Worm (Caenorhabditis elegans): Measurements from ENCODE around the gene spot-1.

Gene spot-1

ce11 chrIII:7322018-7322417, 44.9 kb upstream of the spot-1 start (continued):
- no peak for TF ChIP-seq ces-1 (GFP tag; optimal IDR thresholded peaks at IDR 0.05)
- TF ChIP-seq ctbp-1 (GFP tag; IDR thresholded peaks at IDR 0.05): no peak
- peak; percentile 58 for TF ChIP-seq dve-1 (tag; optimal IDR thresholded peaks at IDR 0.05; ENCODE audit: insufficient read depth)
- no peak for TF ChIP-seq lin-13 (GFP tag; optimal IDR thresholded peaks at IDR 0.05)
- peak in 1 of 2 experiments; percentile 62 for TF ChIP-seq unc-62 (GFP tag; optimal IDR thresholded peaks at IDR 0.05 in 1 of 2)
- no peak for TF ChIP-seq unc-62 (tag; optimal IDR thresholded peaks at IDR 0.05)

- TF ChIP-seq zag-1 (tag; optimal IDR thresholded peaks at IDR 0.05) (no peak), ama-1 (optimal IDR thresholded peaks at IDR 0.05) (no peak), F44E2.7 (GFP tag; IDR thresholded peaks at IDR 0.05) (no peak), dpl-1 (GFP tag; optimal IDR thresholded peaks at IDR 0.05) (no peak), lin-29 (GFP tag; IDR thresholded peaks at IDR 0.05) (no peak), mdt-29 (GFP tag; IDR thresholded peaks at IDR 0.05) (no peak), nhr-111 (GFP tag; optimal IDR thresholded peaks at IDR 0.05) (no peak), dmd-8 (GFP tag; IDR thresholded peaks at IDR 0.05) (no peak), ceh-62 (tag; optimal IDR thresholded peaks at IDR 0.05) (no peak), T20F7.1 (GFP tag; optimal IDR thresholded peaks at IDR 0.05) (no peak), ceh-20 (GFP tag; IDR thresholded peaks at IDR 0.05) (no peak), fos-1 (tag; optimal IDR thresholded peaks at IDR 0.05) (no peak), mes-2 (tag; optimal IDR thresholded peaks at IDR 0.05; ENCODE audit: poor library complexity, severe bottlenecking) (no peak), daf-8 (GFP tag; IDR thresholded peaks at IDR 0.05) (no peak), pqm-1 (tag; optimal IDR thresholded peaks at IDR 0.05) (peak; percentile 26), lsy-2 (tag; optimal IDR thresholded peaks at IDR 0.05) (no peak), lir-3 (tag; optimal IDR thresholded peaks at IDR 0.05) (no peak), daf-12 (tag; optimal IDR thresholded peaks at IDR 0.05) (no peak), hlh-11 (tag; optimal IDR thresholded peaks at IDR 0.05) (peak; percentile 8), daf-16 (GFP tag; optimal IDR thresholded peaks at IDR 0.05) (no peak), daf-16 (tag; optimal IDR thresholded peaks at IDR 0.05) (peak; percentile 56), mep-1 (tag; optimal IDR thresholded peaks at IDR 0.05) (no peak), fkh-10 (GFP tag; optimal IDR thresholded peaks at IDR 0.05) (no peak), madf-9 (GFP tag; conservative IDR thresholded peaks at IDR 0.05) (no peak), Y5F2A.4 (GFP tag; optimal IDR thresholded peaks at IDR 0.05) (no peak), nhr-6 (tag; optimal IDR thresholded peaks at IDR 0.05) (no peak)
Observed at ce11 chrIII:7319390-7319789, 42.3 kb upstream of the spot-1 start, which contains the start of gene F56C9.8. Gene F56C9.8, minus strand, starts transcription at chrIII:7319509.

ce11 chrIII:7317354-7317753, 40.3 kb upstream of the spot-1 start:
- TF ChIP-seq unc-62 (GFP tag; optimal IDR thresholded peaks at IDR 0.05 in 1 of 2): peak in 1 of 2 experiments; percentile 53
- no peak for TF ChIP-seq unc-62 (tag; optimal IDR thresholded peaks at IDR 0.05)
- TF ChIP-seq sdz-12 (GFP tag; optimal IDR thresholded peaks at IDR 0.05): no peak
- TF ChIP-seq hlh-30 (tag; optimal IDR thresholded peaks at IDR 0.05; ENCODE audit: insufficient read depth): peak; percentile 23
- no peak for TF ChIP-seq nhr-25 (tag; optimal IDR thresholded peaks at IDR 0.05; ENCODE audit: borderline replicate concordance, insufficient read depth)
- TF ChIP-seq dpl-1 (GFP tag; optimal IDR thresholded peaks at IDR 0.05): no peak
- peak in 1 of 2 experiments; percentile 15 for TF ChIP-seq lsy-2 (tag; optimal IDR thresholded peaks at IDR 0.05)
- TF ChIP-seq zfp-2 (tag; optimal IDR thresholded peaks at IDR 0.05): no peak
- TF ChIP-seq mxl-3 (GFP tag; optimal IDR thresholded peaks at IDR 0.05): no peak
- TF ChIP-seq snpc-4 (tag; optimal IDR thresholded peaks at IDR 0.05): no peak
- TF ChIP-seq pha-4 (GFP tag; IDR thresholded peaks at IDR 0.05): no peak
- peak; percentile 77 for TF ChIP-seq pha-4 (tag; optimal IDR thresholded peaks at IDR 0.05)
- TF ChIP-seq ceh-32 (tag; optimal IDR thresholded peaks at IDR 0.05; ENCODE audit: poor library complexity): no peak
- TF ChIP-seq daf-19 (GFP tag; conservative IDR thresholded peaks at IDR 0.05): no peak
- TF ChIP-seq saeg-2 (GFP tag; IDR thresholded peaks at IDR 0.05): no peak
- TF ChIP-seq hlh-11 (tag; optimal IDR thresholded peaks at IDR 0.05): peak; percentile 20
- TF ChIP-seq hmg-1.1 (GFP tag; IDR thresholded peaks at IDR 0.05): no peak
- no peak for TF ChIP-seq nhr-102 (tag; optimal IDR thresholded peaks at IDR 0.05)
- no peak for TF ChIP-seq daf-16 (GFP tag; optimal IDR thresholded peaks at IDR 0.05)
- TF ChIP-seq daf-16 (tag; optimal IDR thresholded peaks at IDR 0.05): peak; percentile 45
- no peak for TF ChIP-seq madf-9 (GFP tag; conservative IDR thresholded peaks at IDR 0.05)
- TF ChIP-seq D1046.2 (GFP tag; IDR thresholded peaks at IDR 0.05): no peak
- TF ChIP-seq nhr-48 (tag; optimal IDR thresholded peaks at IDR 0.05): no peak
- peak; percentile 69 for TF ChIP-seq pqm-1 (tag; optimal IDR thresholded peaks at IDR 0.05)
- no peak for TF ChIP-seq dmd-6 (GFP tag; IDR thresholded peaks at IDR 0.05)
- TF ChIP-seq dve-1 (tag; optimal IDR thresholded peaks at IDR 0.05; ENCODE audit: insufficient read depth): peak; percentile 42
